Worm (Caenorhabditis elegans) whole organism, late embryonic: Measurements from ENCODE around the gene col-178.

Experiments used
- C38D4.7 ChIP-seq: fragments of 200-800 bp; sonication (Bioruptor generic); optimal IDR thresholded peaks from 2 replicates; lab custom pipeline; 2018; ENCODE audit warnings: mild to moderate bottlenecking, missing genetic modification characterization, moderate library complexity, missing compliant biosample characterization
- Y22D7AL.16 ChIP-seq: sonication (generic microtip); optimal IDR thresholded peaks from 2 replicates; lab custom pipeline; 2016; ENCODE audit warnings: missing genetic modification characterization, missing compliant biosample characterization
- ceh-45 ChIP-seq: fragments of 200-800 bp; sonication (Bioruptor generic); IDR thresholded peaks from 2 replicates; pipeline ENCODE4 v1.3.6; 2022; ENCODE audit warnings: missing genetic modification reagents, missing genetic modification characterization, missing compliant biosample characterization
- ceh-9 ChIP-seq: sonication (generic microtip); optimal IDR thresholded peaks from 2 replicates; lab custom pipeline; 2016; ENCODE audit warnings: mild to moderate bottlenecking, missing genetic modification characterization, inconsistent platforms, missing compliant biosample characterization
- elt-2 ChIP-seq: sonication (generic microtip); optimal IDR thresholded peaks from 2 replicates; lab custom pipeline; 2016; ENCODE audit warnings: missing genetic modification reagents, missing genetic modification characterization, missing compliant biosample characterization
- ets-4 ChIP-seq: sonication (generic microtip); optimal IDR thresholded peaks from 2 replicates; lab custom pipeline; 2016; ENCODE audit warnings: missing genetic modification characterization, missing compliant biosample characterization
- eyg-1 ChIP-seq: sonication (generic microtip); optimal IDR thresholded peaks from 2 replicates; lab custom pipeline; 2016; ENCODE audit warnings: missing genotype, missing genetic modification characterization, missing compliant biosample characterization
- hlh-15 ChIP-seq: sonication (generic microtip); optimal IDR thresholded peaks from 2 replicates; lab custom pipeline; 2016; ENCODE audit warnings: missing genetic modification characterization, missing compliant biosample characterization
- hlh-6 ChIP-seq: sonication (generic microtip); optimal IDR thresholded peaks from 2 replicates; lab custom pipeline; 2016; ENCODE audit warnings: missing genotype, missing genetic modification characterization, missing compliant biosample characterization
- mec-3 ChIP-seq: sonication (generic microtip); optimal IDR thresholded peaks from 2 replicates; lab custom pipeline; 2016; ENCODE audit warnings: borderline replicate concordance, missing genetic modification characterization, missing compliant biosample characterization
- nfya-1 ChIP-seq: sonication (generic microtip); optimal IDR thresholded peaks from 2 replicates; lab custom pipeline; 2017; ENCODE audit warnings: missing genetic modification characterization, mild to moderate bottlenecking, missing compliant biosample characterization, antibody characterized with exemption, moderate library complexity
- npax-4 ChIP-seq: sonication (generic microtip); optimal IDR thresholded peaks from 2 replicates; lab custom pipeline; 2016; ENCODE audit warnings: missing genetic modification characterization, missing compliant biosample characterization
- pha-2 ChIP-seq: sonication (generic microtip); optimal IDR thresholded peaks from 2 replicates; lab custom pipeline; 2017; ENCODE audit warnings: mild to moderate bottlenecking, missing genetic modification characterization, missing compliant biosample characterization
- rnt-1 ChIP-seq: sonication (generic microtip); optimal IDR thresholded peaks from 2 replicates; lab custom pipeline; 2016; ENCODE audit warnings: missing genetic modification characterization, missing compliant biosample characterization
- sdc-2 ChIP-seq: sonication (generic microtip); optimal IDR thresholded peaks from 2 replicates; lab custom pipeline; 2016; ENCODE audit warnings: missing genotype, missing genetic modification characterization, missing compliant biosample characterization
- sox-2 ChIP-seq: fragments of 200-800 bp; sonication (Bioruptor generic); IDR thresholded peaks from 2 replicates; pipeline ENCODE4 v1.3.6; 2022; ENCODE audit warnings: missing genetic modification reagents, missing genetic modification characterization, missing compliant biosample characterization

Gene col-178

ce11 chrX:11249392-11249791 lies 50.1 kb downstream of the col-178 start:
- no peak for TF ChIP-seq mec-3 (tag; lab: Kevin White, UChicago)
- no peak for TF ChIP-seq ceh-9
- no peak for TF ChIP-seq sdc-2 (tag; lab: Kevin White, UChicago)
- no peak for TF ChIP-seq nfya-1 (tag; lab: Kevin White, UChicago)
- no peak for TF ChIP-seq npax-4
- no peak for TF ChIP-seq ets-4 (tag; lab: Kevin White, UChicago)
- no peak for TF ChIP-seq sox-2
- TF ChIP-seq elt-2: no peak
- TF ChIP-seq eyg-1 (tag; lab: Kevin White, UChicago): no peak
- no peak for TF ChIP-seq C38D4.7
- no peak for TF ChIP-seq hlh-15 (tag; lab: Kevin White, UChicago)
- no peak for TF ChIP-seq ceh-45 (GFP tag; lab: Robert Waterston, UW)
- no peak for TF ChIP-seq Y22D7AL.16 (tag; lab: Kevin White, UChicago)
- TF ChIP-seq pha-2 (tag; lab: Kevin White, UChicago): no peak
- no peak for TF ChIP-seq hlh-6 (tag; lab: Kevin White, UChicago)
- TF ChIP-seq rnt-1 (tag; lab: Kevin White, UChicago): no peak
